Worm (Caenorhabditis elegans) whole organism, L4/young adult: ENCODE results near the gene clec-184.

ENCODE experiments used
- W03F9.2 ChIP-seq: fragments of 150-350 bp; optimal IDR thresholded peaks from 2 replicates; lab custom pipeline; 2014; ENCODE audit warnings: missing biosample characterization, missing genetic modification characterization
- dao-5 ChIP-seq: sonication (generic microtip); optimal IDR thresholded peaks from 2 replicates; lab custom pipeline; 2016; ENCODE audit warnings: missing genotype, missing genetic modification characterization, moderate library complexity, missing compliant biosample characterization
- him-1 ChIP-seq: sonication (generic microtip); optimal IDR thresholded peaks from 2 replicates; lab custom pipeline; 2016; ENCODE audit warnings: missing genotype, missing genetic modification reagents, missing genetic modification characterization, missing compliant biosample characterization

The clec-184 gene

DNA sequence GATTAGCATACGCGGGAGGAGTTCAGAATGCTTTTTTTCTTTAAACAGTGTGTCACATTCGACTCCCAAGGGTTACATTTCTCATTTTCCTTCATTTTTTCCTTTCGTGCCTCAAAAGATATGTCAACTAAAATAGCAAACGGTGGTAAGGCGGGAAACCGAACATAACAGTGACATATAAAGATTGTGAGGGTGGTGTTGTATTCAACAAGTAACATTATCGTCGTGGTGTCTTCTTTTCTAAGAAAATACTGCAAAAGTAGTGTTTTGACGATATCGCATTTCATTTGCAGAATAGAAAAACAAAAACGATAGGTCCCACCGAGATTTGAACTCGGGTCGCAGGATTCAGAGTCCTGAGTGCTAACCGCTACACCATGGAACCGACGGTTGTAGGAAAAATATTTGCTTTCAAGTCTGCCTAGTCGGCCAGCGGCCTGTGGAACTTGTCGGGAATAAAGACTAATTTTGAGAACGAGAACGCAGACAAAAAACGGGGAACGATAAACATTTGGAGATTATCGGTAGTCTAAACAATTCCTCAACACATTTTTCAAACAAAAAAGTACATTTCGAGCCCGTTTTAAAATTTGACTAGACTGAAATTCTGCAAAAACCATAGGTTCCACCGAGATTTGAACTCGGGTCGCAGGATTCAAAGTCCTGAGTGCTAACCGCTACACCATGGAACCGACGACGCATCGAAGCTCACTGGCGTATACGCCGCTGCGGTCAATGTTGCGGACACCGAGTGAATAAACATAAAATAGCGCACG lies 15.6 kb upstream of the clec-184 start:
- no peak for TF ChIP-seq him-1 (tag; lab: Kevin White, UChicago)
- no peak for TF ChIP-seq dao-5 (tag; lab: Kevin White, UChicago)
- no peak for TF ChIP-seq W03F9.2 (tag; lab: Kevin White, UChicago)

DNA sequence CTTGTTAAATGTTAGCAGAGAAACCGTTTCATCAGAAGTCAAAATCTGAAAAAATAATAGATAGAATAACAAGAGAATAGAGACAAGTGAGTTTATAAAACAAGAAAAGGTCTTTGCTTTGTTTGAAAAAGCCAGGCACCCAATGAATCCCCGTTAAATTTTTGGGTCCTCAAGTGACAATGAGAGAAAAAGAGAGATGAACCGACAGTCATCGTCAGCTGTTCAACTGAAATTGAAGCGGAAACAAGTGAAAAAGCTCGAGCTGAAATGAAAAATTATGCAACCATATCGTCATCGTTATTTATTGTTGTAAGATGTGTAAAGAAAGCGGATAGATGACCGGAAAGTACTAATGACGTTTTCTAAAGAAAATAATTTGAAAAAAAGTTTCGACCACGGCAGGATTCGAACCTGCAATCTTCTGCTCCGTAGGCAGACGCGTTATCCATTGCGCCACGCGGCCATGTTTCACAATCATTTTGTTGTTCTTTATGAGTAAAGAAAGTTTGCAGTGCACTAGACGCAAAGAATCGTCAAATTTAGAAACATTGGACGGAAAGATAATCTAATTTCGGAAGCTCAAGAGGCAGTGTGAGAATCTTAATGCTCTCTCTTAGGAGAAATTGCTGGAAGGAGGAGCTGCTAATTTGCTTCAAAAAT lies 14.8 kb upstream of the clec-184 start, which contains the start of gene F08G5.3:
Gene F08G5.3 (minus strand): TSS at position 51 of the 660 bp plus-strand sequence.
- TF ChIP-seq him-1 (tag; lab: Kevin White, UChicago) (peak; percentile 52), dao-5 (tag; lab: Kevin White, UChicago) (peak; percentile 36), W03F9.2 (tag; lab: Kevin White, UChicago) (no peak)

DNA sequence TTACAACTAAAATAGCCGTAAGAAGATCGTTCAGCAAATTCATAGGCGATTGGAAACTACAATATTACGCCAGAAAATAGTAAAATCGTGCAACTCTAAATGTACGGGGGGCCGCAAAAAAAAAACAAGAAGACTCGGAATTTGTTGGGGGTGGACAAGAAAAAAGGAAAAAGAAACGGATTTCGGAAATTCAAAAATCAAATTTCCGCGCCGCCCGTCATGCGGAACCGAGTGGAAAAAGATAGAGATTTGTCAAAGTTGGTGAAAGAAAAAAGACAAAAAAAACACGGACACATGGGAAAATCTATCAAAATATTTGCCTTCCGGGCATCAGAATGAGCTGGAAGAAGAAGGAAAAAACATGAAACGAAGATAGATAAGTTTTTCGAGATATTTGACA lies 13.1 kb upstream of the clec-184 start:
- no peak for TF ChIP-seq W03F9.2 (tag; lab: Kevin White, UChicago)
- TF ChIP-seq dao-5 (tag; lab: Kevin White, UChicago) = no peak
- TF ChIP-seq him-1 (tag; lab: Kevin White, UChicago) = no peak

DNA sequence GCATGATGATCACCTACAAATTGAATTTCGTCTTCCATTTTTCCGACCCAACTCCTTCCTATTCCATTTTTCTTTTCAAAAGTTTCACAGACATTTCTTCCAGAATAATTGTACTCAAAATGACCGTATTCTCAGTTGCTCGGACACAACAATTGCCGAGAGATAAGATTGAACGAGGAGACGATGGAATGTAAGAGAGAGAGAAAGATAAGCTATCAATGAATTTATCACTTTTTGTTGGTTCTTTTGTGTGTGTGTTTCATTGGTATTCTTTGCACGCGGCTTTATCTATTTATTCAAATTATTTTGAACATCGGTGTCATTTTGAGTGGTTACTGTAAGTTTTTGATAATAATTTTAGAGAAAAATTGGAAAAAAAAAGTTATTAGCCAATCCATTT lies 12.0 kb upstream of the clec-184 start, which contains the start of gene ugt-65:
Gene ugt-65 (plus strand): TSS at position 229 of the 400 bp plus-strand sequence.
- TF ChIP-seq dao-5 (tag; lab: Kevin White, UChicago) = no peak
- no peak for TF ChIP-seq him-1 (tag; lab: Kevin White, UChicago)
- no peak for TF ChIP-seq W03F9.2 (tag; lab: Kevin White, UChicago)

DNA sequence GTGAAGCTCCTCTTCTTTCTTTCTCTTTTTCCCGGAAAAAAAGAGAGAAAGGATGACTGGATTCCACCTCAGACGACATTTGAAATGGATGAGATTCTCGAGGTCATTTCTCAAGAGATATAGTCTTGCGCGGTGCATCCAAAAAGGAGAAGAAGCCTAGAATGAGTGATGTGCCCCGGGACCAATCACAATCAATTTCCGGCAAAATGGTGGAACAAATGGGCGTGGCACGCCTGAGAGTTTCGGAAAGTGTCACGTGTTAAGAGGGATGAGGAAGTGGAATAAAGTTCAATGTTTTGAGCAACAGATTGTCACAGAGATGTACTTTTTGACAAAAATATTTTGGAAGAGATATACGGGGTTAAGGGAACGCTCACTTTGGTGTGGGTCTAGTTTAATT lies 6.8 kb upstream of the clec-184 start:
- TF ChIP-seq dao-5 (tag; lab: Kevin White, UChicago) = no peak
- no peak for TF ChIP-seq him-1 (tag; lab: Kevin White, UChicago)
- no peak for TF ChIP-seq W03F9.2 (tag; lab: Kevin White, UChicago)

DNA sequence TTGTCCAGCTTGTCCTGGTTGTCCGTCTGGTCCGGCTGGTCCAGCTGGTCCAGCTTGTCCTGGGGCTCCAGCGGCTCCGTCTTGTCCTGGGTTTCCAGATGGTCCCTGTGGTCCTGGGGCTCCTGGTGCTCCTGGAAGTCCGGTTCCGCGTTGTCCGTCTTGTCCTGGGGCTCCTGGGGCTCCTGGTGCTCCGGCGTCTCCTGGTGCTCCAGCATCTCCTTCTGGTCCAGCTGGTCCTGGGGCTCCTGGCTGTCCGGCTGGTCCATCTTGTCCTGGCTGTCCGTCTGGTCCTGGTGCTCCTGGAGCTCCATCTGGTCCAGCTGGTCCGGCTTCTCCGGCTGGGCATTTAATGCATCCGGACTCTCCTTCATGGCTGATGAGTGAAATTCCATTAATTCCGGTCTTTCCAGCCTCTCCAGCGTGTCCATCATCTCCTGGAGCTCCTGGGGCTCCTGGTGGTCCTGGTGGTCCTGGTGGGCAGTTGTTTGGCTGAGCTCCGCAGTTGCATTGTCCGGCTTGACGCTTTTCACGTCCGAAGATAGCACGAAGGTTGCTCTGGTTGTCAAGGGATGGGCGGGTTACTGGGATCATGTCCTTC lies 4.7 kb upstream of the clec-184 start:
- TF ChIP-seq him-1 (tag; lab: Kevin White, UChicago) (no peak), W03F9.2 (tag; lab: Kevin White, UChicago) (no peak), dao-5 (tag; lab: Kevin White, UChicago) (no peak)

DNA sequence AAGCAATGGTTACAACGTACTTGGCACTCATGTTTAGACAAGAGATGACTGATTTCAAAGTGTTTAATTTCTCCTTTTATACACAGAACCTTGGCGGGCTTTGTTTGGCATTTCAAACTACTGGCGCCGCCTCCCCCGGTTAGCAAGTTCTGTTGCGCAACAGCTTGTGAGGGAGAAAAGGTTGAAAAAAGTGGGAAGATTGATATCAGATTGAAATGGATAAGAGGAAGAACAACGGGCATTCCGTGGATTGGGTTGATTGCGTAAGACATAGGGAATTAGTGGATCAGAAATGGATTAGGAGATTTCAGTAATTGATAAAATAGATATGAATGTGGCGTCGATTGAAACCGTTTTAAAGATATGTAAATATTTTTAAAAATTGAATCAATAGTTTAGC lies 4.0 kb upstream of the clec-184 start, which contains the start of gene col-130:
Gene col-130 (minus strand): TSS at position 50 of the 400 bp plus-strand sequence.
- TF ChIP-seq W03F9.2 (tag; lab: Kevin White, UChicago) (no peak), dao-5 (tag; lab: Kevin White, UChicago) (no peak), him-1 (tag; lab: Kevin White, UChicago) (no peak)

DNA sequence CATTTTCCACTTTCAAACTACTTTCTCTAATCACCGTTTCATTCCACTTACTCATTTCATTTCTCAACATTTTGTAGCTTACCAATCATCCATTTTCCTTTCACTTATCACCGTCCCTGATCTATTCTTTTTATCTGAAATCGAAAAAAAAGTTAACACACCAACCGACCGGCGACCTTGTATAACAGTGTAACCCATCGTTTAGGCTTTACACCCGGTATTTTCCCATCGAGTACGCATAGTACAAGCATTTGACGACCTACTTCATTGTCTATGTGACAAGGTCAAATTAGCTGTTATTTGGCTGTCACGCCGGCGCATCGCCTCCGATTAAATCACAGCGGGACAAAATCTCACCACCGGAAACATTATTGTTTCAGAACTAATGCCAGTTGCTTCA lies 2.9 kb upstream of the clec-184 start:
- TF ChIP-seq him-1 (tag; lab: Kevin White, UChicago) (no peak), W03F9.2 (tag; lab: Kevin White, UChicago) (no peak), dao-5 (tag; lab: Kevin White, UChicago) (no peak)

DNA sequence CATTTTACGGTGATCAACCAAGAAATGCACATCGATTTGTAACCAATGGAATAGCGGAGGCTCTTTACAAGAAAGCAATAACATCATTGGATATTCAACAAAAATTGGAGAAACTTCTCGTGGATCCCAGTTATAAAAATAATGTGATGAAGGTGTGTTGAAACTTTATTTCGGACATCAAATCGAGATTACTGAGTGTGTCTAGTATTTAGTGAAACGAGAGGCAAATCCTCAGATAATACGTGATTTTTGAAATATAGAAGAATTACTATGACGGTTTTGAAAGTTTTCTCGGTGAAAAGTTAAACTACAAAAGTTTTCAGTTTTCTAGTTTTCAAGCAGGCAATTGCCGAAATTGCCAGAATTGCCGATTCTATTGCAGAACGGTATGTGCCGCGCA lies 685 bp upstream of the clec-184 start:
- TF ChIP-seq dao-5 (tag; lab: Kevin White, UChicago) (no peak), him-1 (tag; lab: Kevin White, UChicago) (no peak), W03F9.2 (tag; lab: Kevin White, UChicago) (no peak)

DNA sequence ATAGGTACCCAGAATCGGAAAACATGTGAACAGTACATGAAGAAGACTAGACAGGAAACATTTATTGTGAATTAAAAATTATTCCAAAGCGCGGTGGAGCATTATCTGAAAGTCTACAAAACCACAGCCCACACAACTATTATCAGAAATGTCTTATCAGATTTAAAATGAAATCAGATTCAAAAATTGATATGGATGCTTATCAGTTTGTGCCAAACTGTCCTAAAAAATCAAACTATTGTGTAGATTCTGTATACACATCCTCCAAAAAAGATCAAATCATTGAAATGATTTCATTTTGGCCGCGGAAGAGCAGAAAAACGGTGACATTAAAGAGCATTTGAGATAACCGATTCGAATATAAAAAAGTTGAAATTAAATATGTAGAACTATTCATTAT lies 3.0 kb downstream of the clec-184 start, which contains the start of gene irg-4:
Gene irg-4 (plus strand): TSS at position 392 of the 400 bp plus-strand sequence.
- TF ChIP-seq W03F9.2 (tag; lab: Kevin White, UChicago) = no peak
- TF ChIP-seq dao-5 (tag; lab: Kevin White, UChicago) = no peak
- no peak for TF ChIP-seq him-1 (tag; lab: Kevin White, UChicago)

DNA sequence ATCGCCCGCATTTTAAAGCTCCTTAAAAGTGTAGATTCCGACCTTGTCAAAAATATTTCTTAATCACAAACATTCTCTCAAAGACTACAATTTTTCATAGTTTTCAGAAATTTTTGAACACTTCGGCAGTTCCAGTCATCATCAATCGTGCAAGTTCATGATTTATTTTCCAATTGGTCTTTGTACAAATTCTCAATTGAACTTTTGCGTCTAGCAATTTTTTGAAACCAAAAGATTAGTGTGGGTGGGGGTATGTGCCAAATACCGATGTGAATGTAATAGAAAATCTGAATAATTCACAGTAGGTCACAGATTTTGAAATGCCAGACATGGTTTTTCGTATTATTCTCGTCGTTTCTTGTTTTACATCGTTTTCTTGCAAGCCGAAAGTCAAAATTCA lies 5.9 kb downstream of the clec-184 start, which contains the start of gene clec-185:
Gene clec-185 (plus strand): TSS at position 301 of the 400 bp plus-strand sequence.
- TF ChIP-seq him-1 (tag; lab: Kevin White, UChicago) = no peak
- no peak for TF ChIP-seq W03F9.2 (tag; lab: Kevin White, UChicago)
- TF ChIP-seq dao-5 (tag; lab: Kevin White, UChicago) = no peak

DNA sequence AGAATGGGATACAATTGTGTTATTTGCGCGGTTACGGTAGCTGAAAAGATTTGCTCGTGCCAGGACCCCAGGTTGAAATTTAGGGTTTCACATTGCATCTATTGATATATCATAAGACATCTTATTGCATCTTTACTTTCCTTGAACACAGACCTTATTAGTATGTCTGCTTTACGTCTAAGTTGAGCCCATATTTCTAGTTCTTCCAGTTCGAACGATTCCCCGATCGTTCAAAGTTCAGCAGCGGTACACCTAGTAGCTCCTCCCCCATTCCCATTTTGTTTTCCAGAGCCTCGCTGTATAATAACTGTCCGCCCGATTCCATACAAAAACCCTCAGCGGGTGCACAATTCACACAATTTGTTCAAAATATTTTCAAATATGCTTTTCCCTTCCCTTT lies 9.3 kb downstream of the clec-184 start, which contains the start of gene C25G4.17:
Gene C25G4.17 (plus strand): TSS at position 301 of the 400 bp plus-strand sequence.
- TF ChIP-seq him-1 (tag; lab: Kevin White, UChicago) = no peak
- no peak for TF ChIP-seq dao-5 (tag; lab: Kevin White, UChicago)
- TF ChIP-seq W03F9.2 (tag; lab: Kevin White, UChicago) = no peak

DNA sequence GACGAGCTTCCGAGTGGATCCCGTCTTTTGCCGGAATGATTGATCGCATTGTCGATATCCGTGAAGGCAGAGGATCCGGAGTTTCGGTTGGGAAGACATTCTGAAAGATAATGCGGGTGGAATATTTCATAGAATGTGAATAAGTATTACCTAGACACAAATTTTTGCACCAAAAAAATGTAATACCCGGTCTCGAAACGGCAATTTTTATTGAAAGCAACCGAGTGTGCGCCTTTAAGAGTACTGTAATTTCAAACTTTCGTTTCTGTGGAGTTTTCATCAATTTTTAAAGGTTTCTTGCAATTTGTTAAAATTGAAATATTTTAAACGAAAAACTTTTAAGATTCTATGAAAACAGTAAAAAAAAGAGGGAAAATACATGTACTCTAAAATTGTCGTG lies 11.5 kb downstream of the clec-184 start, which contains the start of gene C25G4.2:
Gene C25G4.2 (minus strand): TSS at position 100 of the 400 bp plus-strand sequence.
- TF ChIP-seq dao-5 (tag; lab: Kevin White, UChicago) (no peak), W03F9.2 (tag; lab: Kevin White, UChicago) (no peak), him-1 (tag; lab: Kevin White, UChicago) (no peak)
